Worm (Caenorhabditis elegans): ENCODE results near the gene F32A5.4.

DNA sequence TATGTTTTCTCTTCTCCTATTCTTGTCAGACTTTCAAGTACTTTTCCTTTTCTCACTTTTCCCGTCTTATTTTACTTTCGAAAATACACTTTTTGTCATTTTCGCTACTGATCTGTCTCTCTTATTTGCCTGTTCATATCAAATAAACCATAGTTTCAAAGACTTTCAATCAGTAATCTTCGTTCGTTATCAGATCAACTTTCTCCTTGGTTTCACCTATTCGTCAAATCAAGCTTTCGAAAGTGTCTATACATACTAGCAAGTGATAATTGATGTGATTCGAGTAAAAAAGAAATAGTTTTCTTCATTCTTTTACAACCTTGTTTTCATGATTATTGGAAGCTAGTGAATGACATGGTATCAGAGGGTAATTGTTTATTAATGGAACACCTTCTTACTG is 13.8 kb downstream of the F32A5.4 start:
- TF ChIP-seq fkh-10 (GFP tag; optimal IDR thresholded peaks at IDR 0.05) (no peak), nhr-232 (tag; optimal IDR thresholded peaks at IDR 0.05) (no peak), ets-4 (tag; optimal IDR thresholded peaks at IDR 0.05) (no peak), ceh-30 (tag; optimal IDR thresholded peaks at IDR 0.05) (no peak), unc-55 (GFP tag; optimal IDR thresholded peaks at IDR 0.05) (no peak), ttx-3 (tag; optimal IDR thresholded peaks at IDR 0.05) (no peak), nhr-11 (tag; optimal IDR thresholded peaks at IDR 0.05) (no peak), sox-4 (tag; optimal IDR thresholded peaks at IDR 0.05) (no peak), zip-5 (tag; optimal IDR thresholded peaks at IDR 0.05) (no peak), hlh-6 (tag; optimal IDR thresholded peaks at IDR 0.05) (no peak), tbx-2 (tag; optimal IDR thresholded peaks at IDR 0.05) (no peak), ceh-34 (tag; optimal IDR thresholded peaks at IDR 0.05) (no peak), Y22D7AL.16 (tag; optimal IDR thresholded peaks at IDR 0.05) (no peak), pha-2 (tag; optimal IDR thresholded peaks at IDR 0.05) (no peak)
